Fruit fly (Drosophila melanogaster): ENCODE measurements around the gene Acp29AB.

Gene Acp29AB

dm6 chr2L:8365701-8366643 lies 27.1 kb downstream of the Acp29AB start, which contains the start of gene Pp2A-29B:
TSS of gene Pp2A-29B (plus strand) at chr2L:8366038.
- TF ChIP-seq CTCF (optimal IDR thresholded peaks at IDR 0.05) (no peak), CG8478 (optimal IDR thresholded peaks at IDR 0.05) (no peak)

DNA sequence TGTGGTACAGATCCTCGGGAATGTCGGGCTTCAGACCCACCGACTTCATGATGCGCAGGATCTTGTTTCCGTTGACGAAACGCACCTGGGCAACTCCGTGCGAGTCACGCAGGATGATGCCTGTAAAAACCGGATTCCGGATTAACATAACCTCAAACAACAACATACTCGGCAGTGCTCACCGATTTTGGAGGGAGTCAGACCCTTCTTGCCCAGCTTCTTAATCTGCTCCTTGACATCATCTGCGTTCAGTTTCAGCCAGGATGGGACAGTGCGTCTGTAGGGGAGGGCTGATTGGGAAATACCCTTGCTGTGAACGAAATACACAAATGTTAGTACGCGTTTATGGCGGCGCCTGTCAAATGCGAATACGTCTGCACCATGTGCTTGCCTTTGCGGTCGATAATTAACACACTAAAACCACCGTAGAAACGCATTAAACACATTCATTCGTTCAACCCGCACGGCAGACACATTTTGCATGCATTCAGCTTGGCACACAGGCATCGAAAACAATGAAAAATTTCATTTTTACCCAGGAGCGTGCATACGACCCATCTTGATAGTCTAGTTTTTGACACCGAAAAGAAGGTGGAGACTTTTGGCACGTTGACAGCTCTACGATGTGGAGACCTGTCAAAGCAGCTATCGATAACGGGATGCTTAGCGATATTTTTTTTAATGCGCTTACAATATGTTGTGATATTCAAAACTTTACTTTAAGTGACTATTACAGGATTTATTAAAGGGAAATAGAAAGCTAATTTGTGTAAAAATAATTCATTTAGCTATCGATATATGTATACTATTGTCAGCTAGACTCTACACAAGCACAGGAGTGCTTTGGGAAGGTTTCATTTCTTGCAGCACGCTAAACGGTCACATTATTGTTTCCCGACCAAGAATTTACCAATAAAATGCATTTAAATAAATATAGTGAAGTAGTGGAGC lies 28.7 kb downstream of the Acp29AB start, which contains the start of the genes RpS13 and CSN8:
Gene RpS13, minus strand, starts transcription at position 657 of the 951 bp plus-strand sequence.
Gene CSN8, plus strand, starts transcription at position 850 of the 951 bp plus-strand sequence.
- TF ChIP-seq CG8478 (optimal IDR thresholded peaks at IDR 0.05) = no peak
- TF ChIP-seq CTCF (optimal IDR thresholded peaks at IDR 0.05) = no peak

dm6 chr2L:8362955-8363285 lies 30.1 kb downstream of the Acp29AB start:
- TF ChIP-seq CTCF (optimal IDR thresholded peaks at IDR 0.05) (no peak), CG8478 (optimal IDR thresholded peaks at IDR 0.05) (no peak)

dm6 chr2L:8362273-8362954 lies 30.6 kb downstream of the Acp29AB start, which contains the start of gene CG7627:
TSS of gene CG7627 (minus strand) at chr2L:8362469.
- TF ChIP-seq CTCF (optimal IDR thresholded peaks at IDR 0.05) (no peak), CG8478 (optimal IDR thresholded peaks at IDR 0.05) (no peak)

DNA sequence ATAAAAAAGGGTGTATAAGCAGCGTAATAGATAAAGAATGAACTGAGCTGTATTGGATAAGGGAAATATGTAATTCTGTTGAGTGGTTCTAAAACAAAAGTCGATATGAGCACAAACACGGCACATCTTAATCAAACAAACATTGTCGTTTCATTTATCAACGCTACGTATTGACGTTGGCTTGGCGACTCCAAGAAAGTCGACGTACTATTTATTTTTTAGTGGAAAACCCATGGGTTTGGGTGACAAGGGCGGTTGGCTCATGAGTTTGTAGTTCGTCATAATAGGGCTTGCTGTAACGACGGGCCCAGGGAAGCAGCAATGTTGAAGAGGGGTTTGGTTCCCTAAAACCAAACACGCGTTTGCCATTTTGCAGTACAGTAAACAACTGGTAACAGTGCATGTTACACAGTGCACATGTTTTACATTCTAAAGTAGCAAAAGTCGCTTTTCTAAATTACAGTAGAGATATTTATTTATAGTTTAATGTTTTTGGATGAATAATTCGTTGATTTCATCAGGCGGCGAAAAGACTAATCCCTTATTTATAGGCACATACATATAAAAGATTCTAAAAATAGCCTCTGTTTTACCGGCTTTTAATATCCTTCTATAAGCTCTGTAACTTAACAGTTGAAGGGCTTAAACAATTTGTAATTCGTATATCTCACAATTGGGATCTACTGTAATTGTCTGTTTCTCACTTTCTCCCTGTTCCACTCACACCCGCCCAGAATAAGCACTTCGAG lies 31.6 kb downstream of the Acp29AB start:
- TF ChIP-seq CTCF (optimal IDR thresholded peaks at IDR 0.05) = no peak
- no peak for TF ChIP-seq CG8478 (optimal IDR thresholded peaks at IDR 0.05)

DNA sequence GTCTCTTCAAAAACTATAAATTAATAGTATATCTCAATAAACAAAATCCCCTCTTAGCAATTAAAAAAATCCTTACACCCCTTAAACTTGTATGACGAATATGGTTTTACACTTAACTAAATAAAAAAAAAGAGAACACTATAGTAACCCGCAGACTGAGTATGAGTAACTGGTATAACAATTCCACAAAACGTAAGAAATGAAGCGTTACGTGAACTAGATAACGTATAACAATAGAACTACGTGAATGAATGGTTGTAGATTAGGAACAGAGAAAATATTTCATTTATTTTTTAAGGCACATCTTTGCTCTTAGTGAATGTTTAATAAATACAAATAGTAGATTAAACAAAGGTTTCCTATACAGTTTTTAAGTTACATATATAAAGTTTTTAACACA lies 37.6 kb downstream of the Acp29AB start:
- TF ChIP-seq CTCF (optimal IDR thresholded peaks at IDR 0.05) (no peak), CG8478 (optimal IDR thresholded peaks at IDR 0.05) (no peak)

DNA sequence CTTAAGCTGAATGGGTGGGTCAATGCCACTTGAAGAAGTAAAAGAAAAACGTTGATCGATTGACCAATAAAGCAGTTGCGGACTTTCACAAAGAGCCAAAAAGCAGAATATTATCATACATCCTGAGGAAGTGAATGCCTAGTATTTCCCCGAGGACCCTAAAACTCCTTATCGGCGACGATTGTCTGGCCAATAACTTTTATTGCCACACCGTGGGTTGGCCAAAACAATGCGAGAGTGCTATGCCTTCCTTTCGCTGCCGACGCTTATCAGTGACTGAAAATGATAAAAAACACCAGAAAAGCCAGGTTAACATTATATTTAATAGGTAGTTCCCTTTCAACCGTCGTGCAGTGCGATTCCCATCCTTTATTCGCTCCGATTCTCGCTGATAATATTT lies 41.2 kb downstream of the Acp29AB start, which contains the start of gene Mur29B:
Gene Mur29B, plus strand, starts transcription at position 324 of the 400 bp plus-strand sequence.
- no peak for TF ChIP-seq CG8478 (optimal IDR thresholded peaks at IDR 0.05)
- TF ChIP-seq CTCF (optimal IDR thresholded peaks at IDR 0.05) = no peak

DNA sequence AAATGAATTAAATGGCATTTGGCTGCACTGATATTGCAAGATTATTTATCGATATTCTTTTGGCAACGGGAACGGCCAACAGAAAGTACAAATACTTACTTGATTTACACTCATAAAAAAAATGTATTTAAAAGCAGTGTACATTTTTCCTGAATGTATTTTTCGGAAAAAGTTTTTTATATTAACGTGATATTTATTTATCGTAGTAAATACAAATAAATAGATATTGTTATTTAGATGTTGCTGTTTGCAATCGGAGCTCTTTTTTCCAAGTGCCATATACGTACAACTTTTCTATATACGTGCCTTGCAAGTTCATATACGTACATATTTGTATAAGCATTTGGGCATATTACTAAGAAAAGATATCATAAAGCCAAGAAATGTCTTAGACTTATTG lies 41.7 kb downstream of the Acp29AB start:
- TF ChIP-seq CTCF (optimal IDR thresholded peaks at IDR 0.05) (no peak), CG8478 (optimal IDR thresholded peaks at IDR 0.05) (no peak)

- TF ChIP-seq CG8478 (optimal IDR thresholded peaks at IDR 0.05) (no peak), CTCF (optimal IDR thresholded peaks at IDR 0.05) (no peak)
Measured at dm6 chr2L:8350560-8351171, 42.4 kb downstream of the Acp29AB start.

dm6 chr2L:8346260-8346659 lies 46.8 kb downstream of the Acp29AB start, which contains the start of gene CG7778:
TSS of gene CG7778 (plus strand) at chr2L:8346620.
- TF ChIP-seq CTCF (optimal IDR thresholded peaks at IDR 0.05) (no peak), CG8478 (optimal IDR thresholded peaks at IDR 0.05) (no peak)

DNA sequence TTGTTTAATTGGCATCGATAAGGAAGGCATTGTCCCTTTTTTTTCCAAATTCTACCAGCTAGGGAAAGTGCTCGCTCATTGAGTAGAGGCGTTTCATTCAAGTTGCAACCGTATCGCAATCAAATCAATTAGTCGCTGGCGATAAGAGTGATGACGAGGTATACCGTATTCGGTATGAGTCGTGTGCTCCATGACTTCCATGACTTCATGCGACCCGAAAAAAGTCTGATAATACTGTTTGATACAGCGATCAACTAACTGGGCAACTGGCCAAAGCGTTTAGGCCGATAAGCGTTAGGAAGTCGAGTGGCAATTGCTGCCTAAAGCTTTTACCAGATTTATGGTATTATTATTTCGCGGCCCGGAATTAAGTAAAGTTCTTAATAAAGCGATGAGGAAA lies 48.5 kb downstream of the Acp29AB start:
- no peak for TF ChIP-seq CTCF (optimal IDR thresholded peaks at IDR 0.05)
- no peak for TF ChIP-seq CG8478 (optimal IDR thresholded peaks at IDR 0.05)
